Worm (Caenorhabditis elegans): Measurements from ENCODE around the gene Y54G11A.19.

The Y54G11A.19 gene

DNA sequence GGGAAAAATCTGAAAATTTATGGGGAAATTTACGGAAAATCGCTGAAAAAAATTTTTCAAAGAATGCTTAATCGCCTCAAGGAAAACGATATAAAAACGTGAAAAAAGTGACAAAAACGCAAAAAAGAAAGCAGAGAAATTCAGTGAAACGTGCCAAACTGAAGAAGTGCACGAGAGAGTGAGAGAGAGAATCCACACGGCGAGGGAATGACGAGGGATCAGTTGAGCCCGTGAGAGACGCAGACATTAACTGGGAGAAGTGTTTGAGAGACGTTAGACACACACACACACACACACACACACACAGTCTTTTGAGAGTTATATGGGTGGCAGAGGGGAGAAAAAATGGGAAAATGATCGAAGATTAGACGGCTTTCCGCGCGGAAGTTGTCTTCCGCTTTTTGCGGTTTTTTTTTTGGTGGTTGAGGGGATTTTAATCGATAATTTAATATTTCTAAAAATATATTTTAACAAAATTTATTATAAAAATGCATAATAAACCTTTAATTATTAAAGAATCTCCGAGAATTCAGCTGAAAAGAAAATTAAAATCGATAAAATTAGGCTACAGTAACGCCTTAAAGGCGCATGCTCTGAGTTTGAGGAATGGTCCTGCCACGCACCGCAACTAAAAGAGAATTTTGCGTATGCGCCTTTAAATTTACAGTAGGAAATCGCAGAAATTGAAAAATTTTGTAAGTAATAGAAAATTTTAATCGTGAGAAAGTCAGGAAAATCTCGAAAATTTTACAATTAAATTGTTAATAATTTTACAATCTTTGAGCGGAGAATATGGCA, 12.0 kb downstream of the Y54G11A.19 start (continued):
- TF ChIP-seq irx-1 (tag; optimal IDR thresholded peaks at IDR 0.05) (no peak), nhr-90 (tag; optimal IDR thresholded peaks at IDR 0.05; ENCODE audit: poor library complexity) (no peak), jun-1 (tag; optimal IDR thresholded peaks at IDR 0.05) (peak; percentile 50), ceh-90 (tag; optimal IDR thresholded peaks at IDR 0.05) (no peak), nhr-12 (tag; optimal IDR thresholded peaks at IDR 0.05) (no peak), pax-3 (tag; optimal IDR thresholded peaks at IDR 0.05) (no peak), lin-39 (tag; optimal IDR thresholded peaks at IDR 0.05) (no peak), swsn-7 (tag; optimal IDR thresholded peaks at IDR 0.05) (peak; percentile 56), sptf-1 (tag; optimal IDR thresholded peaks at IDR 0.05) (no peak), C34B4.2 (tag; optimal IDR thresholded peaks at IDR 0.05) (no peak), ceh-82 (tag; optimal IDR thresholded peaks at IDR 0.05) (peak in 2 of 3 experiments; percentile 69 to 81), Y116A8C.19 (tag; optimal IDR thresholded peaks at IDR 0.05; ENCODE audit: borderline replicate concordance) (no peak), pag-3 (tag; optimal IDR thresholded peaks at IDR 0.05; ENCODE audit: borderline replicate concordance, insufficient read depth) (no peak), pqm-1 (tag; optimal IDR thresholded peaks at IDR 0.05) (no peak), nhr-28 (tag; optimal IDR thresholded peaks at IDR 0.05) (no peak), ztf-11 (tag; optimal IDR thresholded peaks at IDR 0.05) (no peak), hlh-17 (GFP tag; optimal IDR thresholded peaks at IDR 0.05; ENCODE audit: borderline replicate concordance) (no peak), ets-5 (GFP tag; IDR thresholded peaks at IDR 0.05) (no peak), blmp-1 (tag; optimal IDR thresholded peaks at IDR 0.05) (peak; percentile 97), fkh-8 (tag; optimal IDR thresholded peaks at IDR 0.05) (peak; percentile 58), ceh-88 (GFP tag; IDR thresholded peaks at IDR 0.05) (no peak), efl-3 (GFP tag; optimal IDR thresholded peaks at IDR 0.05) (no peak), nhr-76 (tag; optimal IDR thresholded peaks at IDR 0.05) (no peak), mep-1 (tag; optimal IDR thresholded peaks at IDR 0.05) (peak; percentile 77), nhr-237 (tag; optimal IDR thresholded peaks at IDR 0.05) (peak; percentile 29), sup-37 (GFP tag; optimal IDR thresholded peaks at IDR 0.05) (no peak), ama-1 (optimal IDR thresholded peaks at IDR 0.05) (no peak), ztf-4 (tag; optimal IDR thresholded peaks at IDR 0.05) (no peak)

ce11 chrII:14243503-14243902, 13.2 kb downstream of the Y54G11A.19 start, which contains the start of gene jmjd-2:
TSS of gene jmjd-2 (minus strand) at chrII:14243603.
- TF ChIP-seq nhr-20 (tag; optimal IDR thresholded peaks at IDR 0.05) (no peak), C34B4.2 (tag; optimal IDR thresholded peaks at IDR 0.05) (no peak), nhr-84 (tag; optimal IDR thresholded peaks at IDR 0.05) (no peak), egl-27 (tag; optimal IDR thresholded peaks at IDR 0.05) (no peak), nhr-19 (GFP tag; conservative IDR thresholded peaks at IDR 0.05) (no peak), unc-62 (GFP tag; optimal IDR thresholded peaks at IDR 0.05) (no peak), lin-15B (tag; optimal IDR thresholded peaks at IDR 0.05) (no peak), ceh-88 (GFP tag; IDR thresholded peaks at IDR 0.05) (no peak), nhr-237 (tag; optimal IDR thresholded peaks at IDR 0.05) (no peak)

- TF ChIP-seq unc-30 (tag; optimal IDR thresholded peaks at IDR 0.05): no peak
- no peak for TF ChIP-seq blmp-1 (tag; optimal IDR thresholded peaks at IDR 0.05)
- no peak for TF ChIP-seq grh-1 (GFP tag; IDR thresholded peaks at IDR 0.05)
- TF ChIP-seq mdl-1 (tag; optimal IDR thresholded peaks at IDR 0.05): no peak
- TF ChIP-seq sox-4 (tag; optimal IDR thresholded peaks at IDR 0.05): no peak
- no peak for TF ChIP-seq ceh-8 (GFP tag; optimal IDR thresholded peaks at IDR 0.05)
- TF ChIP-seq nhr-85 (tag): no peak
- TF ChIP-seq pag-3 (tag; optimal IDR thresholded peaks at IDR 0.05; ENCODE audit: borderline replicate concordance, insufficient read depth): no peak
- TF ChIP-seq ces-1 (GFP tag; optimal IDR thresholded peaks at IDR 0.05): no peak
- TF ChIP-seq ama-1 (optimal IDR thresholded peaks at IDR 0.05): no peak
- no peak for TF ChIP-seq pqm-1 (tag; optimal IDR thresholded peaks at IDR 0.05)
- TF ChIP-seq lin-15B (tag; optimal IDR thresholded peaks at IDR 0.05): no peak
- TF ChIP-seq ceh-82 (tag; optimal IDR thresholded peaks at IDR 0.05): no peak
- TF ChIP-seq C34B4.2 (tag; optimal IDR thresholded peaks at IDR 0.05): no peak
- no peak for TF ChIP-seq lir-3 (tag; optimal IDR thresholded peaks at IDR 0.05; ENCODE audit: poor library complexity)
- no peak for TF ChIP-seq unc-62 (GFP tag; optimal IDR thresholded peaks at IDR 0.05)
- TF ChIP-seq sup-37 (GFP tag; optimal IDR thresholded peaks at IDR 0.05): no peak
- no peak for TF ChIP-seq fkh-8 (tag; optimal IDR thresholded peaks at IDR 0.05)
- TF ChIP-seq irx-1 (tag; optimal IDR thresholded peaks at IDR 0.05): no peak
- TF ChIP-seq hpl-2 (GFP tag; optimal IDR thresholded peaks at IDR 0.05): no peak
Measured at ce11 chrII:14242259-14242658, 14.4 kb downstream of the Y54G11A.19 start.
